Worm (Caenorhabditis elegans) whole organism, mixed stage, embryonic: Measurements from ENCODE around the gene ugt-3.

Experiments used
- M03D4.4 ChIP-seq: sonication (generic microtip); optimal IDR thresholded peaks from 2 replicates; lab custom pipeline; 2017; ENCODE audit warnings: mild to moderate bottlenecking, missing genetic modification characterization, missing compliant biosample characterization
- bed-3 ChIP-seq: fragments of 200-800 bp; sonication (Bioruptor generic); optimal IDR thresholded peaks from 3 replicates; lab custom pipeline; 2018; ENCODE audit warnings: mild to moderate bottlenecking, missing genetic modification characterization, moderate library complexity, missing compliant biosample characterization
- blmp-1 ChIP-seq: fragments of 150-350 bp; optimal IDR thresholded peaks from 2 replicates; lab custom pipeline; 2014; ENCODE audit warnings: missing biosample characterization, missing genetic modification characterization
- ceh-39 ChIP-seq: fragments of 150-350 bp; optimal IDR thresholded peaks from 2 replicates; lab custom pipeline; 2014; ENCODE audit warnings: missing biosample characterization, missing genetic modification characterization
- ceh-43 ChIP-seq: fragments of 200-800 bp; sonication (Bioruptor generic); optimal IDR thresholded peaks from 2 replicates; lab custom pipeline; 2018; ENCODE audit warnings: mild to moderate bottlenecking, missing genetic modification characterization, moderate library complexity, missing compliant biosample characterization
- ceh-83 ChIP-seq: fragments of 200-800 bp; sonication (Bioruptor generic); optimal IDR thresholded peaks from 2 replicates; lab custom pipeline; 2018; ENCODE audit warnings: mild to moderate bottlenecking, missing genetic modification characterization, missing compliant biosample characterization
- cnd-1 ChIP-seq: fragments of 200-800 bp; sonication (Bioruptor generic); optimal IDR thresholded peaks from 2 replicates; lab custom pipeline; 2018; ENCODE audit warnings: mild to moderate bottlenecking, missing genetic modification characterization, missing compliant biosample characterization
- drap-1 ChIP-seq: fragments of 200-800 bp; sonication (Bioruptor generic); optimal IDR thresholded peaks from 3 replicates; lab custom pipeline; 2018; ENCODE audit warnings: mild to moderate bottlenecking, missing genetic modification characterization, missing compliant biosample characterization
- elt-1 ChIP-seq: sonication (generic microtip); optimal IDR thresholded peaks from 2 replicates; lab custom pipeline; 2017; ENCODE audit warnings: missing genetic modification characterization, mild to moderate bottlenecking, missing compliant biosample characterization, antibody characterized with exemption, moderate library complexity, borderline replicate concordance; ENCODE audit not compliant: insufficient read depth
- elt-3 ChIP-seq: fragments of 150-350 bp; optimal IDR thresholded peaks from 2 replicates; lab custom pipeline; 2014; ENCODE audit warnings: missing biosample characterization, missing genetic modification characterization
- ham-2 ChIP-seq: fragments of 200-800 bp; sonication (Bioruptor generic); optimal IDR thresholded peaks from 2 replicates; lab custom pipeline; 2018; ENCODE audit warnings: mild to moderate bottlenecking, missing genetic modification characterization, missing compliant biosample characterization
- hlh-1 ChIP-seq: fragments of 150-350 bp; optimal IDR thresholded peaks from 2 replicates; lab custom pipeline; 2014; ENCODE audit warnings: missing biosample characterization, missing genetic modification reagents, missing genetic modification characterization
- lin-13 ChIP-seq: fragments of 150-350 bp; optimal IDR thresholded peaks from 2 replicates; lab custom pipeline; 2014; ENCODE audit warnings: missing biosample characterization, missing genetic modification characterization
- lin-32 ChIP-seq: fragments of 200-800 bp; sonication (Bioruptor generic); optimal IDR thresholded peaks from 2 replicates; lab custom pipeline; 2018; ENCODE audit warnings: mild to moderate bottlenecking, missing genetic modification characterization, missing compliant biosample characterization
- mep-1 ChIP-seq: fragments of 150-350 bp; optimal IDR thresholded peaks from 2 replicates; lab custom pipeline; 2017; ENCODE audit warnings: missing biosample characterization, missing genetic modification reagents, missing genetic modification characterization, inconsistent platforms
- mls-2 ChIP-seq: sonication (generic microtip); optimal IDR thresholded peaks from 2 replicates; lab custom pipeline; 2016; ENCODE audit warnings: mild to moderate bottlenecking, missing genetic modification characterization, moderate library complexity, missing compliant biosample characterization
- nhr-12 ChIP-seq: fragments of 150-350 bp; optimal IDR thresholded peaks from 2 replicates; lab custom pipeline; 2014; ENCODE audit warnings: missing biosample characterization, missing genetic modification characterization
- nhr-2 ChIP-seq: fragments of 150-350 bp; optimal IDR thresholded peaks from 2 replicates; lab custom pipeline; 2014; ENCODE audit warnings: missing biosample characterization, missing genetic modification characterization
- nhr-28 ChIP-seq: fragments of 150-350 bp; optimal IDR thresholded peaks from 2 replicates; lab custom pipeline; 2014; ENCODE audit warnings: missing biosample characterization, missing genetic modification characterization
- nhr-76 ChIP-seq: sonication (generic microtip); optimal IDR thresholded peaks from 2 replicates; lab custom pipeline; 2017; ENCODE audit warnings: missing biosample characterization, missing genetic modification characterization
- pha-4 ChIP-seq: fragments of 150-350 bp; optimal IDR thresholded peaks from 2 replicates; lab custom pipeline; 2018; ENCODE audit warnings: missing biosample characterization, missing genetic modification reagents, missing genetic modification characterization
- sem-2 ChIP-seq: fragments of 200-800 bp; sonication (Bioruptor generic); optimal IDR thresholded peaks from 2 replicates; lab custom pipeline; 2018; ENCODE audit warnings: mild to moderate bottlenecking, missing genetic modification characterization, missing compliant biosample characterization
- snpc-4 ChIP-seq: fragments of 150-350 bp; optimal IDR thresholded peaks from 2 replicates; lab custom pipeline; 2014; ENCODE audit warnings: missing biosample characterization, missing genetic modification characterization
- sptf-1 ChIP-seq: sonication (generic microtip); optimal IDR thresholded peaks from 2 replicates; lab custom pipeline; 2017; ENCODE audit warnings: mild to moderate bottlenecking, missing genetic modification characterization, moderate library complexity, missing compliant biosample characterization
- unc-120 ChIP-seq: sonication (generic microtip); optimal IDR thresholded peaks from 2 replicates; lab custom pipeline; 2017; ENCODE audit warnings: missing genetic modification characterization, missing compliant biosample characterization; ENCODE audit not compliant: poor library complexity, severe bottlenecking
- unc-62 ChIP-seq: fragments of 150-350 bp; optimal IDR thresholded peaks from 2 replicates; lab custom pipeline; 2014; ENCODE audit warnings: missing biosample characterization, missing genetic modification reagents, missing genetic modification characterization
- zip-8 ChIP-seq: fragments of 150-350 bp; optimal IDR thresholded peaks from 2 replicates; lab custom pipeline; 2014; ENCODE audit warnings: missing biosample characterization, missing genetic modification characterization
- ztf-11 ChIP-seq: fragments of 150-350 bp; optimal IDR thresholded peaks from 2 replicates; lab custom pipeline; 2014; ENCODE audit warnings: missing biosample characterization, missing genetic modification characterization

Gene ugt-3

DNA sequence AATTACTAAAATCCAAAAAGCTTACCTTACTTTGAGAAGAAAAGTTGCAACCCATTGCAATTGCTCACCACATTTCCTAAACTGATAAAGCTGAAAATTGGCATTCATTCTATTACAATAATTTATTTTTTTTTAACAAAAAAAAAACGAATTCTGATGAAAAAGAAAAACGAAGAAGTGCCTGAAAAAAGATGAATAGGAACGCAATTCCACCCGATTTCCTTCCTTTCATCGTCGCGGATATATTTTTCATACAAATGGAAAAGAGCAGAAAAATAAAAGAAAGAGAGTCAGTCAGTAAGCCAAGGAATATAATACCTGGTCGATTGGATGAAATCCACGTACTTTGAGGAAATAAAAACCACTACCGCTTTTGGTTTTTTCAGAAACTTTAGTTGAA is 45.2 kb downstream of the ugt-3 start, which contains the start of gene gpa-13:
Gene gpa-13, minus strand, starts transcription at position 101 of the 400 bp plus-strand sequence.
- TF ChIP-seq cnd-1 (tag; lab: Kevin White, UChicago) (no peak), unc-62 (GFP tag; lab: Kevin White, UChicago) (no peak), blmp-1 (tag; lab: Kevin White, UChicago) (no peak), nhr-76 (tag; lab: Kevin White, UChicago) (no peak), mls-2 (tag; lab: Kevin White, UChicago) (no peak), ceh-83 (no peak), pha-4 (tag; lab: Kevin White, UChicago) (no peak)
- TF ChIP-seq, all 35 proteins: peak for 0

- TF ChIP-seq snpc-4 (tag; lab: Kevin White, UChicago) = no peak
- TF ChIP-seq drap-1 (GFP tag; lab: Kevin White, UChicago) = no peak
- TF ChIP-seq ztf-11 (tag; lab: Kevin White, UChicago) = no peak
- TF ChIP-seq zip-8 (tag; lab: Kevin White, UChicago) = no peak
- no peak for TF ChIP-seq ceh-39 (tag; lab: Kevin White, UChicago)
- no peak for TF ChIP-seq ham-2 (GFP tag; lab: Kevin White, UChicago)
- no peak for TF ChIP-seq elt-3 (tag; lab: Kevin White, UChicago)
- no peak for TF ChIP-seq sem-2
- TF ChIP-seq M03D4.4 (tag; lab: Kevin White, UChicago) = no peak
- no peak for TF ChIP-seq nhr-2 (tag; lab: Kevin White, UChicago)
- TF ChIP-seq blmp-1 (tag; lab: Kevin White, UChicago) = no peak
- TF ChIP-seq elt-1 (tag; lab: Kevin White, UChicago) = no peak
- no peak for TF ChIP-seq cnd-1 (tag; lab: Kevin White, UChicago)
- TF ChIP-seq unc-120 (tag; lab: Kevin White, UChicago) = no peak
- no peak for TF ChIP-seq ceh-43 (GFP tag; lab: Kevin White, UChicago)
- TF ChIP-seq lin-32 (GFP tag; lab: Kevin White, UChicago) = no peak
- no peak for TF ChIP-seq sptf-1 (tag; lab: Kevin White, UChicago)
- no peak for TF ChIP-seq bed-3 (GFP tag; lab: Kevin White, UChicago)
- no peak for TF ChIP-seq lin-13 (tag; lab: Kevin White, UChicago)
Measured at ce11 chrV:12752407-12752806, 47.7 kb downstream of the ugt-3 start, which contains the start of gene C15C8.8. TSS of gene C15C8.8 (minus strand) at chrV:12752507.

ce11 chrV:12751495-12752050 is 48.5 kb downstream of the ugt-3 start, which contains the start of gene C15C8.6:
TSS of gene C15C8.6 (minus strand) at chrV:12751545.
- TF ChIP-seq blmp-1 (tag; lab: Kevin White, UChicago) (no peak), M03D4.4 (tag; lab: Kevin White, UChicago) (no peak), hlh-1 (tag; lab: Kevin White, UChicago) (no peak), nhr-12 (no peak), drap-1 (GFP tag; lab: Kevin White, UChicago) (no peak), lin-13 (tag; lab: Kevin White, UChicago) (no peak)

- no peak for TF ChIP-seq zip-8 (tag; lab: Kevin White, UChicago)
- no peak for TF ChIP-seq elt-1 (tag; lab: Kevin White, UChicago)
- no peak for TF ChIP-seq nhr-28 (tag; lab: Kevin White, UChicago)
- TF ChIP-seq mep-1 (tag; lab: Kevin White, UChicago) = no peak
- no peak for TF ChIP-seq ceh-39 (tag; lab: Kevin White, UChicago)
- TF ChIP-seq bed-3 (GFP tag; lab: Kevin White, UChicago) = no peak
- no peak for TF ChIP-seq ceh-83
- no peak for TF ChIP-seq ceh-43 (GFP tag; lab: Kevin White, UChicago)
- TF ChIP-seq unc-62 (GFP tag; lab: Kevin White, UChicago) = no peak
- no peak for TF ChIP-seq snpc-4 (tag; lab: Kevin White, UChicago)
- no peak for TF ChIP-seq mls-2 (tag; lab: Kevin White, UChicago)
Measured at ce11 chrV:12749558-12749957, 50.5 kb downstream of the ugt-3 start.
